Worm (Caenorhabditis elegans) whole organism, late embryonic: ENCODE data around the gene clec-56.

Experiments
- C08G9.2 ChIP-seq: sonication (generic microtip); optimal IDR thresholded peaks from 2 replicates; lab custom pipeline; 2016; ENCODE audit warnings: mild to moderate bottlenecking, missing genetic modification characterization, moderate library complexity, missing compliant biosample characterization
- K02D7.2 ChIP-seq: sonication (generic microtip); optimal IDR thresholded peaks from 2 replicates; lab custom pipeline; 2017; ENCODE audit warnings: mild to moderate bottlenecking, missing genetic modification characterization, missing compliant biosample characterization
- K09A11.1 ChIP-seq: sonication (generic microtip); optimal IDR thresholded peaks from 2 replicates; lab custom pipeline; 2017; ENCODE audit warnings: antibody characterized with exemption, mild to moderate bottlenecking, missing genetic modification characterization, missing compliant biosample characterization; ENCODE audit not compliant: insufficient read depth
- T23F11.4 ChIP-seq: fragments of 200-800 bp; sonication (Bioruptor generic); optimal IDR thresholded peaks from 2 replicates; lab custom pipeline; 2018; ENCODE audit warnings: mild to moderate bottlenecking, missing genetic modification characterization, missing compliant biosample characterization
- ahr-1 ChIP-seq: sonication (generic microtip); optimal IDR thresholded peaks from 2 replicates; lab custom pipeline; 2016; ENCODE audit warnings: missing genetic modification characterization, missing compliant biosample characterization
- ama-1 ChIP-seq: fragments of 150-350 bp; optimal IDR thresholded peaks from 2 replicates; lab custom pipeline; 2014
- ceh-14 ChIP-seq: sonication (generic microtip); optimal IDR thresholded peaks from 2 replicates; lab custom pipeline; 2016; ENCODE audit warnings: missing genotype, missing genetic modification characterization, missing compliant biosample characterization
- ceh-18 ChIP-seq: sonication (generic microtip); optimal IDR thresholded peaks from 2 replicates; lab custom pipeline; 2016; ENCODE audit warnings: missing genetic modification characterization, missing compliant biosample characterization
- ceh-19 ChIP-seq: fragments of 200-800 bp; sonication (Bioruptor generic); optimal IDR thresholded peaks from 2 replicates; lab custom pipeline; 2018; ENCODE audit warnings: mild to moderate bottlenecking, missing genetic modification characterization, missing compliant biosample characterization
- ceh-2 ChIP-seq: sonication (generic microtip); optimal IDR thresholded peaks from 2 replicates; lab custom pipeline; 2016; ENCODE audit warnings: missing genotype, missing genetic modification characterization, missing compliant biosample characterization
- ceh-22 ChIP-seq: sonication (generic microtip); optimal IDR thresholded peaks from 2 replicates; lab custom pipeline; 2017; ENCODE audit warnings: missing biosample characterization, missing genetic modification characterization
- ceh-24 ChIP-seq: sonication (generic microtip); optimal IDR thresholded peaks from 2 replicates; lab custom pipeline; 2016; ENCODE audit warnings: mild to moderate bottlenecking, missing genetic modification characterization, missing compliant biosample characterization
- ceh-30 ChIP-seq: fragments of 150-350 bp; optimal IDR thresholded peaks from 2 replicates; lab custom pipeline; 2014; ENCODE audit warnings: missing biosample characterization, missing genetic modification characterization
- ceh-6 ChIP-seq: fragments of 200-800 bp; sonication (Bioruptor generic); optimal IDR thresholded peaks from 2 replicates; lab custom pipeline; 2018; ENCODE audit warnings: mild to moderate bottlenecking, missing genetic modification characterization, missing compliant biosample characterization
- che-1 ChIP-seq: sonication (generic microtip); optimal IDR thresholded peaks from 2 replicates; lab custom pipeline; 2016; ENCODE audit warnings: mild to moderate bottlenecking, missing genetic modification characterization, missing compliant biosample characterization
- dmd-4 ChIP-seq: sonication (generic microtip); optimal IDR thresholded peaks from 2 replicates; lab custom pipeline; 2016; ENCODE audit warnings: borderline replicate concordance, missing genetic modification characterization, missing compliant biosample characterization
- elt-2 ChIP-seq: sonication (generic microtip); optimal IDR thresholded peaks from 2 replicates; lab custom pipeline; 2016; ENCODE audit warnings: missing genetic modification reagents, missing genetic modification characterization, missing compliant biosample characterization
- ets-4 ChIP-seq: sonication (generic microtip); optimal IDR thresholded peaks from 2 replicates; lab custom pipeline; 2016; ENCODE audit warnings: missing genetic modification characterization, missing compliant biosample characterization
- eyg-1 ChIP-seq: sonication (generic microtip); optimal IDR thresholded peaks from 2 replicates; lab custom pipeline; 2016; ENCODE audit warnings: missing genotype, missing genetic modification characterization, missing compliant biosample characterization
- fax-1 ChIP-seq: sonication (generic microtip); optimal IDR thresholded peaks from 2 replicates; lab custom pipeline; 2016; ENCODE audit warnings: missing genotype, missing genetic modification characterization, missing compliant biosample characterization
- fkh-6 ChIP-seq: sonication (generic microtip); optimal IDR thresholded peaks from 2 replicates; lab custom pipeline; 2016; ENCODE audit warnings: missing genetic modification characterization, missing compliant biosample characterization
- gmeb-2 ChIP-seq: sonication (generic microtip); optimal IDR thresholded peaks from 2 replicates; lab custom pipeline; 2016; ENCODE audit warnings: missing genetic modification characterization, inconsistent platforms, missing compliant biosample characterization
- hlh-13 ChIP-seq: fragments of 200-800 bp; sonication (Bioruptor generic); optimal IDR thresholded peaks from 2 replicates; lab custom pipeline; 2018; ENCODE audit warnings: mild to moderate bottlenecking, missing genetic modification characterization, missing compliant biosample characterization
- hlh-15 ChIP-seq: sonication (generic microtip); optimal IDR thresholded peaks from 2 replicates; lab custom pipeline; 2016; ENCODE audit warnings: missing genetic modification characterization, missing compliant biosample characterization
- hlh-30 ChIP-seq: sonication (generic microtip); optimal IDR thresholded peaks from 2 replicates; lab custom pipeline; 2017; ENCODE audit warnings: antibody characterized with exemption, missing genetic modification characterization, missing compliant biosample characterization; ENCODE audit not compliant: insufficient read depth
- hlh-6 ChIP-seq: sonication (generic microtip); optimal IDR thresholded peaks from 2 replicates; lab custom pipeline; 2016; ENCODE audit warnings: missing genotype, missing genetic modification characterization, missing compliant biosample characterization
- lim-6 ChIP-seq: sonication (generic microtip); optimal IDR thresholded peaks from 2 replicates; lab custom pipeline; 2016; ENCODE audit warnings: missing genetic modification characterization, missing compliant biosample characterization
- madf-2 ChIP-seq: sonication (generic microtip); optimal IDR thresholded peaks from 2 replicates; lab custom pipeline; 2017; ENCODE audit warnings: missing genetic modification characterization, missing compliant biosample characterization
- mec-3 ChIP-seq: sonication (generic microtip); optimal IDR thresholded peaks from 2 replicates; lab custom pipeline; 2016; ENCODE audit warnings: borderline replicate concordance, missing genetic modification characterization, missing compliant biosample characterization
- nfya-1 ChIP-seq: sonication (generic microtip); optimal IDR thresholded peaks from 2 replicates; lab custom pipeline; 2017; ENCODE audit warnings: missing genetic modification characterization, mild to moderate bottlenecking, missing compliant biosample characterization, antibody characterized with exemption, moderate library complexity
- nhr-232 ChIP-seq: sonication (generic microtip); optimal IDR thresholded peaks from 2 replicates; lab custom pipeline; 2016; ENCODE audit warnings: missing genetic modification characterization, missing compliant biosample characterization
- npax-4 ChIP-seq: sonication (generic microtip); optimal IDR thresholded peaks from 2 replicates; lab custom pipeline; 2016; ENCODE audit warnings: missing genetic modification characterization, missing compliant biosample characterization
- pag-3 ChIP-seq: sonication (generic microtip); optimal IDR thresholded peaks from 2 replicates; lab custom pipeline; 2016; ENCODE audit warnings: missing compliant biosample characterization, missing genetic modification characterization, borderline replicate concordance
- pax-1 ChIP-seq: fragments of 150-350 bp; optimal IDR thresholded peaks from 2 replicates; lab custom pipeline; 2014; ENCODE audit warnings: missing biosample characterization, missing genetic modification characterization
- pha-2 ChIP-seq: sonication (generic microtip); optimal IDR thresholded peaks from 2 replicates; lab custom pipeline; 2017; ENCODE audit warnings: mild to moderate bottlenecking, missing genetic modification characterization, missing compliant biosample characterization
- pqm-1 ChIP-seq: sonication (generic microtip); optimal IDR thresholded peaks from 2 replicates; lab custom pipeline; 2016; ENCODE audit warnings: missing genetic modification characterization, missing compliant biosample characterization
- pros-1 ChIP-seq: fragments of 150-350 bp; optimal IDR thresholded peaks from 2 replicates; lab custom pipeline; 2014; ENCODE audit warnings: missing biosample characterization, missing genetic modification reagents, missing genetic modification characterization
- ref-2 ChIP-seq: sonication (generic microtip); optimal IDR thresholded peaks from 2 replicates; lab custom pipeline; 2016; ENCODE audit warnings: missing genetic modification characterization, missing compliant biosample characterization
- rnt-1 ChIP-seq: sonication (generic microtip); optimal IDR thresholded peaks from 2 replicates; lab custom pipeline; 2016; ENCODE audit warnings: missing genetic modification characterization, missing compliant biosample characterization
- sdc-2 ChIP-seq: sonication (generic microtip); optimal IDR thresholded peaks from 2 replicates; lab custom pipeline; 2016; ENCODE audit warnings: missing genotype, missing genetic modification characterization, missing compliant biosample characterization
- sox-2 ChIP-seq: fragments of 200-800 bp; sonication (Bioruptor generic); IDR thresholded peaks from 2 replicates; pipeline ENCODE4 v1.3.6; 2022; ENCODE audit warnings: missing genetic modification reagents, missing genetic modification characterization, missing compliant biosample characterization
- sox-4 ChIP-seq: sonication (generic microtip); optimal IDR thresholded peaks from 2 replicates; lab custom pipeline; 2017; ENCODE audit warnings: mild to moderate bottlenecking, missing genetic modification characterization, inconsistent platforms, missing compliant biosample characterization
- tbx-2 ChIP-seq: sonication (generic microtip); optimal IDR thresholded peaks from 2 replicates; lab custom pipeline; 2016; ENCODE audit warnings: missing genetic modification characterization, missing compliant biosample characterization
- ttx-3 ChIP-seq: sonication (generic microtip); optimal IDR thresholded peaks from 2 replicates; lab custom pipeline; 2016; ENCODE audit warnings: missing genetic modification reagents, missing genetic modification characterization, missing compliant biosample characterization
- unc-3 ChIP-seq, 2 experiments: fragments of 200-800 bp in 1 of 2; sonication (Bioruptor generic) in 1 of 2; sonication (generic microtip) in 1 of 2; conservative IDR thresholded peaks in 1 of 2; optimal IDR thresholded peaks in 1 of 2; 2 replicates each; pipeline versions ENCODE4 v1.3.6 to Lab custom; 2016 to 2022; ENCODE audit warnings: missing compliant biosample characterization in 2 of 2, missing genetic modification characterization in 2 of 2, missing genetic modification reagents in 1 of 2
- unc-42 ChIP-seq: sonication (generic microtip); optimal IDR thresholded peaks from 2 replicates; lab custom pipeline; 2016; ENCODE audit warnings: missing genotype, missing genetic modification characterization, missing compliant biosample characterization
- unc-86 ChIP-seq: sonication (generic microtip); optimal IDR thresholded peaks from 2 replicates; lab custom pipeline; 2016; ENCODE audit warnings: missing genetic modification characterization, missing compliant biosample characterization
- zip-5 ChIP-seq: sonication (generic microtip); optimal IDR thresholded peaks from 2 replicates; lab custom pipeline; 2016; ENCODE audit warnings: missing genetic modification characterization, missing compliant biosample characterization
- ztf-16 ChIP-seq: sonication (generic microtip); optimal IDR thresholded peaks from 2 replicates; lab custom pipeline; 2017; ENCODE audit warnings: missing genetic modification characterization, missing compliant biosample characterization

clec-56 gene

DNA sequence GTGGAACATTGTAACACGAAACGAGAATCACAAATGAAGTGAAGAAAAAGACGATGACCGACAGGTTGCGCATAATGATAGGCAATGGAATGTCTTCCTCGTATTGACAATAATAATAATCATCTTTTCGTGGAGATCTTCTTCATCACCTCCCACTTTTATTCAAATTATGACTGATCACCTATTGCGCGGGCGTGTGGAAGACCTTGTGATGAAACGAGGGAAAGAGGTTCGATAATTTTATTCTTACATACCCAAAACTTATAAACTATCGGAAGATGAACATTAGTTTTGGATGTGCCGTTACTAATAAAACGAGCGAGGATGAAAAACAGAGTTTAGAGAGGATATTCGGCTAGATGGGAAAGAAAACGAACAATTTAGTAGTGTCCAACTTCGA is 48.9 kb downstream of the clec-56 start, which contains the start of gene C53A5.2:
Gene C53A5.2 (minus strand): TSS at position 101 of the 400 bp plus-strand sequence.
- no peak for TF ChIP-seq elt-2
- no peak for TF ChIP-seq che-1 (tag; lab: Kevin White, UChicago)
- TF ChIP-seq, all 69 proteins: peak for 0

DNA sequence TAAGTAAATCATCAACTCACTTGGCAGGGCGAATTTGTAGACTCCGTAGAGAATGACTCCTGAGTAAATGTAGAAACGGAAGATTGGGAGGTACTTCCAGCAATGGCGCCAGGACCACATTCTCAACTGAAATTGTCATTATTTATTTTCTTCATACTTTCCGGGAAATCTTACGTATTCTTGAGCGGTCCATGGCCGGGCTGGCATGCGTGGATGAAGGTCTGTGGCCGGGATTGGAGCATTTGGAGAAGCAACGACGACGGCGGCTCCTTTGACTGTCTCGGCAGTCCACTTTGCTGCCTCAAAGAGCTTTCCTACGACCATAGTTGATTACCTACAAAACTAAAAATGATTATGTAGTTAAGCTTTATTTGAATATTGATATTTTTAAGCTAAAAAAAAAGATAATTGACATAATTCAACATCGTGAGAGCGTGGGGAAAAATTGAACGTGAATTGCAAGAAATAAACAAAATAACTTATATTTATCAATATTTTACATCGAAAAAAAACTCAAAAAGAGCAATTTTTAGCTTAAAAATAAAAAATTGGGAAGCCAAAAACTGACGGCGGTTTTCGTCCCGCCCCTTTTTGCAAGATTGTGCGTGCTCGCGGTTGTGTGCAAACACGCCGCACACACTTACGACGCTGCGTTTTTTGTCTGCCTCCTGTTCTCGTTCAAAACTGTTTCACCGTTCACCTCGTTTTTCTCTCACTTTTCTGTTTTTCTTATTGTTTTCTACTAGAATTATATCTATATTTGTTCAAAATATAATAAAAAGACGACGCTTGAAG is 49.8 kb downstream of the clec-56 start, which contains the start of gene ril-1:
Gene ril-1 (minus strand): TSS at position 342 of the 795 bp plus-strand sequence.
- no peak for TF ChIP-seq ceh-6 (GFP tag; lab: Kevin White, UChicago)
- TF ChIP-seq nfya-1 (tag; lab: Kevin White, UChicago) = peak; percentile 29
- TF ChIP-seq ets-4 (tag; lab: Kevin White, UChicago) = no peak
- peak; percentile 15 for TF ChIP-seq T23F11.4 (GFP tag; lab: Kevin White, UChicago)
- no peak for TF ChIP-seq hlh-6 (tag; lab: Kevin White, UChicago)
- TF ChIP-seq unc-3 (GFP tag; conservative IDR thresholded peaks at IDR 0.05; lab: Robert Waterston, UW) = no peak
- peak; percentile 1 for TF ChIP-seq unc-3 (tag; optimal IDR thresholded peaks at IDR 0.05; lab: Kevin White, UChicago)
- TF ChIP-seq ceh-2 (tag; lab: Kevin White, UChicago) = no peak
- peak; percentile 10 for TF ChIP-seq fkh-6 (tag; lab: Kevin White, UChicago)
- no peak for TF ChIP-seq ceh-24 (tag; lab: Kevin White, UChicago)
- TF ChIP-seq lim-6 (tag; lab: Kevin White, UChicago) = no peak
- TF ChIP-seq ceh-18 (tag; lab: Kevin White, UChicago) = no peak
- TF ChIP-seq ceh-22 (tag; lab: Kevin White, UChicago) = no peak
- TF ChIP-seq hlh-13 (GFP tag; lab: Kevin White, UChicago) = no peak
- no peak for TF ChIP-seq ama-1 (lab: Kevin White, UChicago)
- TF ChIP-seq zip-5 = no peak
- peak; percentile 62 for TF ChIP-seq ztf-16 (tag; lab: Kevin White, UChicago)
- no peak for TF ChIP-seq dmd-4 (tag; lab: Kevin White, UChicago)
- TF ChIP-seq unc-42 (tag; lab: Kevin White, UChicago) = no peak
- TF ChIP-seq nhr-232 (tag; lab: Kevin White, UChicago) = no peak
- no peak for TF ChIP-seq K02D7.2 (tag; lab: Kevin White, UChicago)
- peak; percentile 12 for TF ChIP-seq fax-1 (tag; lab: Kevin White, UChicago)
- peak; percentile 74 for TF ChIP-seq elt-2
- no peak for TF ChIP-seq ceh-30
- TF ChIP-seq ttx-3 (tag; lab: Kevin White, UChicago) = peak; percentile 53
- no peak for TF ChIP-seq pha-2 (tag; lab: Kevin White, UChicago)
- peak; percentile 7 for TF ChIP-seq npax-4 (tag; lab: Kevin White, UChicago)
- no peak for TF ChIP-seq pag-3 (tag; lab: Kevin White, UChicago)
- no peak for TF ChIP-seq pros-1 (tag; lab: Kevin White, UChicago)
- peak; percentile 8 for TF ChIP-seq ceh-14
- no peak for TF ChIP-seq ref-2 (tag; lab: Kevin White, UChicago)
- TF ChIP-seq rnt-1 (tag; lab: Kevin White, UChicago) = no peak
- TF ChIP-seq K09A11.1 = peak; percentile 69
- TF ChIP-seq ceh-19 (GFP tag; lab: Kevin White, UChicago) = no peak
- TF ChIP-seq pax-1 = no peak
- peak; percentile 35 for TF ChIP-seq tbx-2
- peak; percentile 23 for TF ChIP-seq sox-4 (tag; lab: Kevin White, UChicago)
- TF ChIP-seq sdc-2 (tag; lab: Kevin White, UChicago) = no peak
- no peak for TF ChIP-seq pqm-1 (tag; lab: Kevin White, UChicago)
- no peak for TF ChIP-seq sox-2 (GFP tag; lab: Robert Waterston, UW)
- peak; percentile 34 for TF ChIP-seq gmeb-2 (tag; lab: Kevin White, UChicago)
- TF ChIP-seq C08G9.2 (tag; lab: Kevin White, UChicago) = no peak
- TF ChIP-seq hlh-15 = no peak
- TF ChIP-seq unc-86 (tag; lab: Kevin White, UChicago) = peak; percentile 33
- TF ChIP-seq madf-2 (tag; lab: Kevin White, UChicago) = no peak
- TF ChIP-seq ahr-1 (tag; lab: Kevin White, UChicago) = no peak
- TF ChIP-seq eyg-1 (tag; lab: Kevin White, UChicago) = peak; percentile 3
- no peak for TF ChIP-seq hlh-30
- TF ChIP-seq mec-3 = no peak
